Worm (Caenorhabditis elegans) whole organism, L4 larva: ENCODE data around the gene amx-1.

Source experiments
- F26F4.8 ChIP-seq: fragments of 200-800 bp; sonication (Bioruptor generic); conservative IDR thresholded peaks from 2 replicates; pipeline ENCODE4 v1.3.6; 2022; ENCODE audit warnings: missing genetic modification characterization, missing compliant biosample characterization
- F44E2.7 ChIP-seq: fragments of 200-800 bp; sonication (Bioruptor generic); IDR thresholded peaks from 2 replicates; pipeline ENCODE4 v2.1.2; 2022; ENCODE audit warnings: missing genetic modification characterization, missing compliant biosample characterization
- F49E8.2 ChIP-seq: sonication (generic microtip); optimal IDR thresholded peaks from 2 replicates; lab custom pipeline; 2016; ENCODE audit warnings: missing compliant biosample characterization, mild to moderate bottlenecking, missing genetic modification characterization, borderline replicate concordance
- Y105C5A.15 ChIP-seq: fragments of 200-800 bp; sonication (Bioruptor generic); IDR thresholded peaks from 2 replicates; pipeline ENCODE4 v1.3.6; 2022; ENCODE audit warnings: missing genetic modification characterization, missing compliant biosample characterization
- ZK337.2 ChIP-seq: fragments of 200-800 bp; sonication (Bioruptor generic); IDR thresholded peaks from 2 replicates; pipeline ENCODE4 v1.3.6; 2022; ENCODE audit warnings: missing genetic modification reagents, missing genetic modification characterization, missing compliant biosample characterization
- aha-1 ChIP-seq: fragments of 150-350 bp; peaks from one replicate; lab custom pipeline; 2014; ENCODE audit warnings: missing biosample characterization, missing genetic modification characterization
- attf-4 ChIP-seq: sonication (generic microtip); optimal IDR thresholded peaks from 3 replicates; lab custom pipeline; 2017; ENCODE audit warnings: missing biosample characterization, missing genetic modification characterization
- ceh-20 ChIP-seq: fragments of 200-800 bp; sonication (Bioruptor generic); IDR thresholded peaks from 2 replicates; pipeline ENCODE4 v1.3.6; 2022; ENCODE audit warnings: missing genetic modification reagents, missing genetic modification characterization, missing compliant biosample characterization
- ceh-82 ChIP-seq: sonication (generic microtip); optimal IDR thresholded peaks from 2 replicates; lab custom pipeline; 2017; ENCODE audit warnings: missing biosample characterization, missing genetic modification characterization
- cey-2 ChIP-seq: sonication (generic microtip); optimal IDR thresholded peaks from 3 replicates; lab custom pipeline; 2017; ENCODE audit warnings: missing genetic modification characterization, mild to moderate bottlenecking, missing compliant biosample characterization, antibody characterized with exemption, borderline replicate concordance; ENCODE audit not compliant: insufficient read depth
- dmd-6 ChIP-seq: fragments of 200-800 bp; sonication (Bioruptor generic); IDR thresholded peaks from 2 replicates; pipeline ENCODE4 v1.3.6; 2022; ENCODE audit warnings: missing genetic modification reagents, missing genetic modification characterization, missing compliant biosample characterization
- dmd-8 ChIP-seq: fragments of 200-800 bp; sonication (Bioruptor generic); IDR thresholded peaks from 2 replicates; pipeline ENCODE4 v1.3.6; 2022; ENCODE audit warnings: missing genetic modification characterization, missing compliant biosample characterization
- dmd-9 ChIP-seq: fragments of 200-800 bp; sonication (Bioruptor generic); IDR thresholded peaks from 2 replicates; pipeline ENCODE4 v1.3.6; 2022; ENCODE audit warnings: missing genetic modification reagents, missing genetic modification characterization, missing compliant biosample characterization
- dpl-1 ChIP-seq: fragments of 150-350 bp; optimal IDR thresholded peaks from 2 replicates; lab custom pipeline; 2014; ENCODE audit warnings: missing biosample characterization, missing genetic modification reagents, missing genetic modification characterization
- egl-27 ChIP-seq: sonication (generic microtip); optimal IDR thresholded peaks from 3 replicates; lab custom pipeline; 2017; ENCODE audit warnings: missing biosample characterization, missing genetic modification reagents, missing genetic modification characterization
- fkh-10 ChIP-seq: fragments of 150-350 bp; optimal IDR thresholded peaks from 2 replicates; lab custom pipeline; 2014; ENCODE audit warnings: missing biosample characterization, missing genetic modification reagents, missing genetic modification characterization
- fos-1 ChIP-seq: fragments of 150-350 bp; optimal IDR thresholded peaks from 2 replicates; lab custom pipeline; 2014; ENCODE audit warnings: missing biosample characterization, missing genetic modification characterization
- gei-8 ChIP-seq: fragments of 200-800 bp; sonication (Bioruptor generic); optimal IDR thresholded peaks from 2 replicates; lab custom pipeline; 2018; ENCODE audit warnings: mild to moderate bottlenecking, missing genetic modification characterization, missing compliant biosample characterization
- hif-1 ChIP-seq, 2 experiments: sonication (generic microtip); optimal IDR thresholded peaks; 2 replicates each; lab custom pipeline; 2016 to 2017; ENCODE audit warnings: missing compliant biosample characterization in 2 of 2, missing genetic modification characterization in 2 of 2, missing genetic modification reagents in 2 of 2, missing genotype in 2 of 2, mild to moderate bottlenecking in 1 of 2
- lim-7 ChIP-seq: fragments of 200-800 bp; sonication (Bioruptor generic); IDR thresholded peaks from 2 replicates; pipeline ENCODE4 v1.3.6; 2022; ENCODE audit warnings: missing genetic modification characterization, missing compliant biosample characterization
- lin-1 ChIP-seq: fragments of 200-800 bp; sonication (Bioruptor generic); IDR thresholded peaks from 2 replicates; pipeline ENCODE4 v1.3.6; 2022; ENCODE audit warnings: missing genetic modification reagents, missing genetic modification characterization, missing compliant biosample characterization
- lin-13 ChIP-seq: fragments of 150-350 bp; optimal IDR thresholded peaks from 2 replicates; lab custom pipeline; 2014; ENCODE audit warnings: missing biosample characterization, missing genetic modification reagents, missing genetic modification characterization
- lin-29 ChIP-seq: fragments of 200-800 bp; sonication (Bioruptor generic); IDR thresholded peaks from 2 replicates; pipeline ENCODE4 v1.3.6; 2022; ENCODE audit warnings: missing genetic modification reagents, missing genetic modification characterization, missing compliant biosample characterization
- lin-38 ChIP-seq: fragments of 200-800 bp; sonication (Bioruptor generic); IDR thresholded peaks from 2 replicates; pipeline ENCODE4 v1.3.6; 2022; ENCODE audit warnings: missing genetic modification reagents, missing genetic modification characterization, missing compliant biosample characterization
- lin-39 ChIP-seq: fragments of 150-350 bp; optimal IDR thresholded peaks from 2 replicates; lab custom pipeline; 2014; ENCODE audit warnings: missing biosample characterization, missing genetic modification reagents, missing genetic modification characterization
- lir-3 ChIP-seq: sonication (generic microtip); optimal IDR thresholded peaks from 2 replicates; lab custom pipeline; 2016; ENCODE audit warnings: mild to moderate bottlenecking, missing genetic modification characterization, missing compliant biosample characterization
- madf-5 ChIP-seq, 2 experiments: fragments of 200-800 bp; sonication (Bioruptor generic); IDR thresholded peaks; 2 replicates each; pipeline ENCODE4 v1.3.6; 2022; ENCODE audit warnings: missing compliant biosample characterization in 2 of 2, missing genetic modification characterization in 2 of 2
- mdt-29 ChIP-seq: fragments of 200-800 bp; sonication (Bioruptor generic); IDR thresholded peaks from 2 replicates; pipeline ENCODE4 v1.3.6; 2022; ENCODE audit warnings: missing genetic modification reagents, missing genetic modification characterization, missing compliant biosample characterization
- mes-2 ChIP-seq: sonication (generic microtip); optimal IDR thresholded peaks from 2 replicates; lab custom pipeline; 2016; ENCODE audit warnings: missing genotype, mild to moderate bottlenecking, missing genetic modification characterization, missing compliant biosample characterization; ENCODE audit not compliant: poor library complexity, severe bottlenecking
- mxl-3 ChIP-seq: fragments of 200-800 bp; sonication (Bioruptor generic); optimal IDR thresholded peaks from 2 replicates; lab custom pipeline; 2018; ENCODE audit warnings: mild to moderate bottlenecking, missing genetic modification characterization, missing compliant biosample characterization
- nhr-11 ChIP-seq: fragments of 150-350 bp; optimal IDR thresholded peaks from 2 replicates; lab custom pipeline; 2014; ENCODE audit warnings: missing biosample characterization, missing genetic modification characterization
- nhr-111 ChIP-seq: fragments of 200-800 bp; sonication (Bioruptor generic); optimal IDR thresholded peaks from 2 replicates; lab custom pipeline; 2018; ENCODE audit warnings: mild to moderate bottlenecking, missing genetic modification characterization, missing compliant biosample characterization
- nhr-41 ChIP-seq: fragments of 200-800 bp; sonication (Bioruptor generic); IDR thresholded peaks from 2 replicates; pipeline ENCODE4 v1.3.6; 2022; ENCODE audit warnings: missing genetic modification reagents, missing genetic modification characterization, missing compliant biosample characterization
- nhr-42 ChIP-seq: fragments of 200-800 bp; sonication (Bioruptor generic); IDR thresholded peaks from 2 replicates; pipeline ENCODE4 v1.3.6; 2022; ENCODE audit warnings: missing genetic modification characterization, missing compliant biosample characterization
- nhr-6 ChIP-seq: fragments of 150-350 bp; optimal IDR thresholded peaks from 2 replicates; lab custom pipeline; 2014; ENCODE audit warnings: missing biosample characterization, missing genetic modification characterization
- nhr-77 ChIP-seq: fragments of 150-350 bp; optimal IDR thresholded peaks from 2 replicates; lab custom pipeline; 2014; ENCODE audit warnings: missing biosample characterization, missing genetic modification characterization
- php-3 ChIP-seq: fragments of 200-800 bp; sonication (Bioruptor generic); IDR thresholded peaks from 2 replicates; pipeline ENCODE4 v1.3.6; 2022; ENCODE audit warnings: missing genetic modification reagents, missing genetic modification characterization, missing compliant biosample characterization
- rbr-2 ChIP-seq: sonication (generic microtip); optimal IDR thresholded peaks from 2 replicates; lab custom pipeline; 2016; ENCODE audit warnings: missing genotype, missing genetic modification characterization, missing compliant biosample characterization
- skn-1 ChIP-seq: fragments of 150-350 bp; optimal IDR thresholded peaks from 2 replicates; lab custom pipeline; 2014; ENCODE audit warnings: missing biosample characterization, missing genetic modification characterization
- snpc-1.2 ChIP-seq: fragments of 200-800 bp; sonication (Bioruptor generic); IDR thresholded peaks from 2 replicates; pipeline ENCODE4 v1.3.6; 2022; ENCODE audit warnings: missing genetic modification reagents, missing genetic modification characterization, missing compliant biosample characterization
- spr-3 ChIP-seq: fragments of 200-800 bp; sonication (Bioruptor generic); optimal IDR thresholded peaks from 2 replicates; lab custom pipeline; 2018; ENCODE audit warnings: mild to moderate bottlenecking, missing genetic modification characterization, missing compliant biosample characterization
- tag-97 ChIP-seq: fragments of 200-800 bp; sonication (Bioruptor generic); IDR thresholded peaks from 2 replicates; pipeline ENCODE4 v1.3.6; 2022; ENCODE audit warnings: missing genetic modification characterization, missing compliant biosample characterization
- tra-1 ChIP-seq: fragments of 200-800 bp; sonication (Bioruptor generic); IDR thresholded peaks from 2 replicates; pipeline ENCODE4 v1.3.6; 2022; ENCODE audit warnings: missing genetic modification reagents, missing genetic modification characterization, missing compliant biosample characterization
- unc-39 ChIP-seq: sonication (generic microtip); optimal IDR thresholded peaks from 2 replicates; lab custom pipeline; 2017; ENCODE audit warnings: missing biosample characterization, missing genetic modification characterization
- unc-62 ChIP-seq, 3 experiments: fragments of 150-350 bp in 1 of 3; sonication (generic microtip); optimal IDR thresholded peaks in 2 of 3; peaks in 1 of 3; 1 replicate in 1 of 3; 2 replicates in 2 of 3; lab custom pipeline; 2014 to 2017; ENCODE audit warnings: missing biosample characterization in 3 of 3, missing genetic modification characterization in 3 of 3, missing genetic modification reagents in 3 of 3, missing genotype in 1 of 3
- vab-7 ChIP-seq: fragments of 200-800 bp; sonication (Bioruptor generic); IDR thresholded peaks from 2 replicates; pipeline ENCODE4 v1.3.6; 2022; ENCODE audit warnings: missing genetic modification reagents, missing genetic modification characterization, missing compliant biosample characterization
- zag-1 ChIP-seq: fragments of 150-350 bp; optimal IDR thresholded peaks from 2 replicates; lab custom pipeline; 2014; ENCODE audit warnings: missing biosample characterization, missing genetic modification characterization
- zfp-2 ChIP-seq: sonication (generic microtip); optimal IDR thresholded peaks from 2 replicates; lab custom pipeline; 2016; ENCODE audit warnings: mild to moderate bottlenecking, missing genetic modification characterization, missing compliant biosample characterization
- zfp-3 ChIP-seq: fragments of 200-800 bp; sonication (Bioruptor generic); conservative IDR thresholded peaks from 2 replicates; pipeline ENCODE4 v1.3.6; 2022; ENCODE audit warnings: missing genetic modification reagents, missing genetic modification characterization, missing compliant biosample characterization
- zip-11 ChIP-seq: fragments of 200-800 bp; sonication (Bioruptor generic); IDR thresholded peaks from 2 replicates; pipeline ENCODE4 v1.3.6; 2022; ENCODE audit warnings: missing genetic modification characterization, missing compliant biosample characterization
- ztf-7 ChIP-seq: fragments of 150-350 bp; optimal IDR thresholded peaks from 2 replicates; lab custom pipeline; 2014; ENCODE audit warnings: missing biosample characterization, missing genetic modification characterization

amx-1 gene

DNA sequence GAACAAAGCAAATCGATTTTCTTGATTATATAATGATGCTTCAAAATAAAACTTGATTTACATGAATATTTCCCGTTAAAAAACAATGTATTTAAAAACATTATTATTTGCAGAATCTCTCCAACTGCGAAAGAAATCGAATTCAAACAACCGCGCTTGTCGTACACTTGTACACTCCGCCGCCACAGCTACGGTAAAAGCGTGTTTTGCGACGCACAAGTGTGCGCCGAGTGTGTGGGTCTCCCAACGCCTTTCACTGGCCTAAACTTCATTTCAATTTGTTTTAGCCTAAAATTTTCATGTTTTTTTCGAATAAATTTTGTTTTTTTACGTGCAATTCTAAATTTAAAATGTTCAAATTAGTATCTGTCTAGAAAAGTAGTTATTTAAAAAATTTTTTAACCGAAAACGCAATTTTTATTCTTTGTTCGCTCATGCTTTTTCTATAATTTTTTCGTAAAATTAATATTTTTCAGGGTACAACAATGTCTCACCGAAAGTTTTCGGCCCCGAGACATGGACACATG, 45.2 kb downstream of the amx-1 start, which contains the start of gene rpl-3 (continued):
- peak; percentile 71 to 100 for TF ChIP-seq unc-62 (GFP tag; optimal IDR thresholded peaks at IDR 0.05 in 1 of 2; lab: Kevin White, UChicago)
- peak; percentile 98 for TF ChIP-seq unc-62 (tag; optimal IDR thresholded peaks at IDR 0.05; lab: Kevin White, UChicago)
- peak; percentile 100 for TF ChIP-seq lin-29 (GFP tag; lab: Robert Waterston, UW)
- peak; percentile 93 for TF ChIP-seq lir-3 (tag; lab: Kevin White, UChicago)
- peak; percentile 95 for TF ChIP-seq lin-39 (tag; lab: Kevin White, UChicago)
- peak; percentile 100 for TF ChIP-seq nhr-41 (GFP tag; lab: Robert Waterston, UW)
- TF ChIP-seq cey-2 = peak; percentile 97
- no peak for TF ChIP-seq egl-27
- TF ChIP-seq ceh-82 = peak; percentile 94
- TF ChIP-seq zfp-2 = peak; percentile 95
- peak; percentile 100 for TF ChIP-seq lin-13
- peak; percentile 100 for TF ChIP-seq php-3 (GFP tag; lab: Robert Waterston, UW)
- peak; percentile 92 for TF ChIP-seq zip-11 (GFP tag; lab: Robert Waterston, UW)
- TF ChIP-seq ceh-20 (GFP tag; lab: Robert Waterston, UW) = peak; percentile 100
- TF ChIP-seq nhr-11 (tag; lab: Kevin White, UChicago) = peak; percentile 100
- peak; percentile 100 for TF ChIP-seq vab-7 (GFP tag; lab: Robert Waterston, UW)
- TF ChIP-seq F26F4.8 (GFP tag; lab: Robert Waterston, UW) = peak; percentile 83
- TF ChIP-seq hif-1 (tag; optimal IDR thresholded peaks at IDR 0.05; lab: Kevin White, UChicago) = peak; percentile 96 to 99
- TF ChIP-seq Y105C5A.15 (GFP tag; lab: Robert Waterston, UW) = peak; percentile 99
- TF ChIP-seq madf-5 (GFP tag; IDR thresholded peaks at IDR 0.05; lab: Robert Waterston, UW) = peak; percentile 100
- TF ChIP-seq fkh-10 (GFP tag; lab: Kevin White, UChicago) = peak; percentile 100
- peak; percentile 99 for TF ChIP-seq dmd-9
- peak; percentile 100 for TF ChIP-seq nhr-42 (GFP tag; lab: Robert Waterston, UW)
- TF ChIP-seq spr-3 (GFP tag; lab: Kevin White, UChicago) = peak; percentile 100
- peak; percentile 100 for TF ChIP-seq nhr-6 (tag; lab: Kevin White, UChicago)
- peak; percentile 100 for TF ChIP-seq mes-2 (tag; lab: Kevin White, UChicago)
- TF ChIP-seq mxl-3 (GFP tag; lab: Kevin White, UChicago) = peak; percentile 99
- TF ChIP-seq dmd-6 (GFP tag; lab: Robert Waterston, UW) = peak; percentile 100
- peak; percentile 60 for TF ChIP-seq unc-39 (tag; lab: Kevin White, UChicago)
- peak; percentile 100 for TF ChIP-seq aha-1
- peak; percentile 98 for TF ChIP-seq F49E8.2
- TF ChIP-seq tra-1 (GFP tag; lab: Robert Waterston, UW) = peak; percentile 100
- peak; percentile 98 for TF ChIP-seq dmd-8 (GFP tag; lab: Robert Waterston, UW)
- peak; percentile 99 for TF ChIP-seq mdt-29
- peak; percentile 97 for TF ChIP-seq ztf-7 (tag; lab: Kevin White, UChicago)
- peak; percentile 100 for TF ChIP-seq rbr-2 (tag; lab: Kevin White, UChicago)
- peak; percentile 99 for TF ChIP-seq lim-7
- peak; percentile 96 for TF ChIP-seq zag-1 (tag; lab: Kevin White, UChicago)
- peak; percentile 99 for TF ChIP-seq F44E2.7 (GFP tag; lab: Robert Waterston, UW)
- TF ChIP-seq lin-1 = peak; percentile 99
- TF ChIP-seq attf-4 (tag; lab: Kevin White, UChicago) = peak; percentile 85
- TF ChIP-seq dpl-1 (GFP tag; lab: Kevin White, UChicago) = peak; percentile 100
- peak; percentile 100 for TF ChIP-seq gei-8 (GFP tag; lab: Kevin White, UChicago)
- TF ChIP-seq tag-97 (GFP tag; lab: Robert Waterston, UW) = peak; percentile 99
- peak; percentile 100 for TF ChIP-seq nhr-77
- peak; percentile 100 for TF ChIP-seq zfp-3 (GFP tag; lab: Robert Waterston, UW)
- TF ChIP-seq ZK337.2 (GFP tag; lab: Robert Waterston, UW) = peak; percentile 96
- peak; percentile 99 for TF ChIP-seq fos-1 (tag; lab: Kevin White, UChicago)
- peak; percentile 100 for TF ChIP-seq lin-38 (GFP tag; lab: Robert Waterston, UW)
- peak; percentile 100 for TF ChIP-seq nhr-111 (GFP tag; lab: Kevin White, UChicago)
- peak; percentile 100 for TF ChIP-seq skn-1 (tag; lab: Kevin White, UChicago)
- peak; percentile 98 for TF ChIP-seq snpc-1.2
